Fruit fly (Drosophila melanogaster) whole organism, prepupa: Measurements from ENCODE around the gene CG42507.

Experiments
- CG34406 ChIP-seq: fragments of 200-800 bp; sonication (Bioruptor generic); optimal IDR thresholded peaks from 3 replicates; lab custom pipeline; 2016; ENCODE audit warnings: missing biosample characterization, missing genetic modification characterization
- Hr4 ChIP-seq: fragments of 200-800 bp; sonication (Bioruptor generic); optimal IDR thresholded peaks from 3 replicates; lab custom pipeline; 2016; ENCODE audit warnings: missing biosample characterization, missing genetic modification characterization
- Lpt ChIP-seq: fragments of 200-800 bp; sonication (Bioruptor generic); optimal IDR thresholded peaks from 3 replicates; lab custom pipeline; 2016; ENCODE audit warnings: missing biosample characterization, missing genetic modification characterization

dm6 chr3L:14804724-14805221 is 47.0 kb upstream of the CG42507 start, which contains the start of gene CG17839:
- TF ChIP-seq Hr4 (GFP tag; lab: Kevin White, UChicago) (no peak), CG34406 (GFP tag; lab: Kevin White, UChicago) (no peak), Lpt (GFP tag; lab: Kevin White, UChicago) (no peak)
